Worm (Caenorhabditis elegans): Measurements from ENCODE around the gene cpg-19.

DNA sequence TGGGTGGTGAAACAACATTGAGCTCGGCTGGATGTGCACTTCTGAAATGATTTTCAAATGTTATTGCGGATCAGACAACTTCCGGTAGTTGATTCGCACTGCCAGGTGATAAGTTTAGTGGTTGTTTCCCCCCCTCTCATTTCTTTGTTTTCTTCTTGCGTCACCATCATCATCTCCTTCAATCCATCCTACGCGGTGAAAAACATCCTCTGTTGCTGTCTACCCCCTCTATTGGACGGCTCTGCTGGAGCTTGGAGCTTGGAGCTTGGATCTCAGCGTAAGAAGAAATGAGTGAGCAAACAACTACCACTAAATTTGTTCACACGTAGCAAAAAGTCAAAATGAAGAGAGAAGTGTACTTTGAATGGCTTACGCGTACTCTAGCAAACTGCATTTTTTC is 20.1 kb downstream of the cpg-19 start:
- no peak for TF ChIP-seq ztf-23 (GFP tag; IDR thresholded peaks at IDR 0.05)
- TF ChIP-seq ref-1 (GFP tag; conservative IDR thresholded peaks at IDR 0.05) = no peak

Measured in whole organism, midembryonic.